Fruit fly (Drosophila melanogaster): ENCODE measurements around the gene CG9662.
A peak's percentile ranks its signal among the peaks of the same experiment; 100 is the strongest.

Gene CG9662

DNA sequence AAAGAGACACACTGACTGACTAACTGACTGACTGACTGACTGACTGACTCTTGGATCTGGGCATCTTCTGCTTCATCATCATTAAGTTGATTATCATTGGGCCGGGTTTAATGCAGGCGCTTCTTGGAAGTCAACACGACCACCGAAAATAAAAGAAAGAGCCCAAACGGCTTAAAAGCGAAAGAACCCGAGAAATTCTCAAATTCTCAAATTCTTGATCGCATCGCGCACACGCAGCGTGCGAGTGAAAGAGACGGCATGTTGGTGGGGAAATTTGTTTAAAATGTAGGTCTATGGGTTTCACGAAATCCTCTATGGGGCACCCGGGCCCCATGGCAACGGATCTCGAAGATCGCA lies 30.1 kb downstream of the CG9662 start:
- TF ChIP-seq OdsH (GFP tag; optimal IDR thresholded peaks at IDR 0.05) = no peak
- no peak for TF ChIP-seq br (GFP tag; optimal IDR thresholded peaks at IDR 0.05)
- TF ChIP-seq lola (GFP tag; optimal IDR thresholded peaks at IDR 0.05) = no peak
- TF ChIP-seq usp (GFP tag; optimal IDR thresholded peaks at IDR 0.05) = no peak
- no peak for TF ChIP-seq Rel (GFP tag; optimal IDR thresholded peaks at IDR 0.05)
- TF ChIP-seq Rel (tag; optimal IDR thresholded peaks at IDR 0.05) = no peak
- TF ChIP-seq dsf (GFP tag; optimal IDR thresholded peaks at IDR 0.05; ENCODE audit: borderline replicate concordance) = no peak
- no peak for TF ChIP-seq Dfd (GFP tag; optimal IDR thresholded peaks at IDR 0.05)
- TF ChIP-seq Vsx2 (GFP tag; optimal IDR thresholded peaks at IDR 0.05; ENCODE audit: partially characterized antibody) = no peak
- no peak for TF ChIP-seq Dif (GFP tag; optimal IDR thresholded peaks at IDR 0.05; ENCODE audit: partially characterized antibody)
- no peak for TF ChIP-seq Hnf4 (GFP tag; optimal IDR thresholded peaks at IDR 0.05)
- TF ChIP-seq Myc (optimal IDR thresholded peaks at IDR 0.05) = no peak
- TF ChIP-seq rgr (GFP tag; optimal IDR thresholded peaks at IDR 0.05) = no peak
- TF ChIP-seq Hr83 (GFP tag; optimal IDR thresholded peaks at IDR 0.05; ENCODE audit: poor library complexity, severe bottlenecking) = no peak

DNA sequence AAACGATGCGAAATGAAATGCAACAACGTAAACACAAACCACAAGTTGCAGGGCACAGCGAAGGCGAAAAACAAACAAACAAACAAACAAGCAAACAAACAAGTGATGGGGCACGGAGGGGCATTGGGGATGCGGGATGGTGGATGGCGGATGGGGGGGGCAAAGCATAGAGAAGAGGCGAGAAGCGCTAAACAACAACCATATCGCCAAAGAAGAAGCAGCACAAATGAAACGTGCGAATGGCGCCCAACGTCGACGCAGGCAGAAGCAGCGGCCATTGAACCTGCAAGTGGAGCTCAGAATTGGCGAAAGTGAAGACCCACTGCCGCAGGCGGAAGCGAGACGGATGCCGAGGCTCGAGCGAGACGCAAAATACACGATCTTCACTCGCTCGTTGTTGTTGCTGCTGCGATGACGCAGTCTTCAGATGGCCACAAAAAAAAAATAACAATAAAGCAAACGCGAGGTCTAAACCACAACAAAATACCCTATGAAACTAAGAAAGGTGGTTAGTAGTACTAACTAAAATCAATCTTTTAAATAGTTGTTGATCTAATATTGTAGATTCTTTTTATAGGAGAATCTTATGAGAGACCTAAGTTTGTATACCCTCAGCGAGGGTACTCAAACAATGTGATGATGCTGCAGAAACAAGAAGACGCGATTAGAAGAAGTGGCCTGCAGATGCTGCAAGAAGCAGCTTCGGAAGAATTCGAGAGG lies 30.6 kb downstream of the CG9662 start:
- peak; percentile 78 for TF ChIP-seq CrebA (GFP tag; optimal IDR thresholded peaks at IDR 0.05; ENCODE audit: borderline replicate concordance)
- peak; percentile 89 for TF ChIP-seq sage (GFP tag; optimal IDR thresholded peaks at IDR 0.05)
- TF ChIP-seq GATAd (GFP tag; optimal IDR thresholded peaks at IDR 0.05) = no peak
- TF ChIP-seq lola (GFP tag; optimal IDR thresholded peaks at IDR 0.05) = no peak
- peak; percentile 96 for TF ChIP-seq woc (GFP tag; optimal IDR thresholded peaks at IDR 0.05)
- TF ChIP-seq Dif (GFP tag; optimal IDR thresholded peaks at IDR 0.05; ENCODE audit: partially characterized antibody) = no peak
- no peak for TF ChIP-seq Abd-B (GFP tag; optimal IDR thresholded peaks at IDR 0.05)
- peak; percentile 91 for TF ChIP-seq rgr (GFP tag; optimal IDR thresholded peaks at IDR 0.05)
- TF ChIP-seq ey (GFP tag; optimal IDR thresholded peaks at IDR 0.05) = peak; percentile 95
- TF ChIP-seq HLH106 (tag; optimal IDR thresholded peaks at IDR 0.05) = peak; percentile 81
- TF ChIP-seq OdsH (GFP tag; optimal IDR thresholded peaks at IDR 0.05) = peak; percentile 88
- TF ChIP-seq dl (GFP tag; optimal IDR thresholded peaks at IDR 0.05; ENCODE audit: insufficient read depth in 1 of 2, partially characterized antibody in 2 of 2) = no peak
- TF ChIP-seq Dfd (GFP tag; optimal IDR thresholded peaks at IDR 0.05) = no peak
- peak; percentile 93 for TF ChIP-seq fru (GFP tag; optimal IDR thresholded peaks at IDR 0.05)
- TF ChIP-seq Sp1 (GFP tag; optimal IDR thresholded peaks at IDR 0.05) = peak; percentile 75
- TF ChIP-seq tai (GFP tag; optimal IDR thresholded peaks at IDR 0.05) = peak; percentile 79
- peak; percentile 98 for TF ChIP-seq psq (GFP tag; optimal IDR thresholded peaks at IDR 0.05)
- peak; percentile 21 for TF ChIP-seq dsf (GFP tag; optimal IDR thresholded peaks at IDR 0.05; ENCODE audit: borderline replicate concordance)
- TF ChIP-seq dmrt93B (GFP tag; optimal IDR thresholded peaks at IDR 0.05) = peak; percentile 68
- TF ChIP-seq Mio (GFP tag; optimal IDR thresholded peaks at IDR 0.05) = peak; percentile 34
- TF ChIP-seq br (GFP tag; optimal IDR thresholded peaks at IDR 0.05) = peak; percentile 88
- TF ChIP-seq Myc (optimal IDR thresholded peaks at IDR 0.05) = no peak
- TF ChIP-seq sv (GFP tag; optimal IDR thresholded peaks at IDR 0.05) = no peak
- TF ChIP-seq Hnf4 (GFP tag; optimal IDR thresholded peaks at IDR 0.05) = peak; percentile 89
- TF ChIP-seq N (GFP tag; optimal IDR thresholded peaks at IDR 0.05) = no peak
- no peak for TF ChIP-seq usp (GFP tag; optimal IDR thresholded peaks at IDR 0.05)
- no peak for TF ChIP-seq Hr83 (GFP tag; optimal IDR thresholded peaks at IDR 0.05; ENCODE audit: poor library complexity, severe bottlenecking)
- peak; percentile 85 for TF ChIP-seq brk (GFP tag; optimal IDR thresholded peaks at IDR 0.05)
- no peak for TF ChIP-seq Hr78 (GFP tag; optimal IDR thresholded peaks at IDR 0.05)
- peak; percentile 85 for TF ChIP-seq CG32264 (GFP tag; optimal IDR thresholded peaks at IDR 0.05)
- peak; percentile 95 for TF ChIP-seq h (GFP tag; optimal IDR thresholded peaks at IDR 0.05)
- TF ChIP-seq jim (GFP tag; optimal IDR thresholded peaks at IDR 0.05) = no peak
- TF ChIP-seq Rel (GFP tag; optimal IDR thresholded peaks at IDR 0.05) = peak; percentile 75
- TF ChIP-seq Rel (tag; optimal IDR thresholded peaks at IDR 0.05) = peak; percentile 41
- no peak for TF ChIP-seq pan (optimal IDR thresholded peaks at IDR 0.05)
- no peak for TF ChIP-seq Vsx2 (GFP tag; optimal IDR thresholded peaks at IDR 0.05; ENCODE audit: partially characterized antibody)
- no peak for TF ChIP-seq CG9705 (GFP tag; optimal IDR thresholded peaks at IDR 0.05)
- TF ChIP-seq Jra (GFP tag; optimal IDR thresholded peaks at IDR 0.05) = peak; percentile 89
- peak; percentile 51 to 91 for TF ChIP-seq foxo (GFP tag; optimal IDR thresholded peaks at IDR 0.05)

Data from whole organism, wandering third instar larva.